Fruit fly (Drosophila melanogaster) whole organism: ENCODE results near the gene aay.

ENCODE experiments used
- CG8478 ChIP-seq: fragments of >200 bp; optimal IDR thresholded peaks from 2 replicates; lab custom pipeline; 2018; ENCODE audit warnings: inconsistent platforms
- Dll ChIP-seq: fragments of >200 bp; optimal IDR thresholded peaks from 2 replicates; lab custom pipeline; 2017
- EcR ChIP-seq, 2 experiments: fragments of >200 bp; optimal IDR thresholded peaks; 2 replicates each; lab custom pipeline; 2017; ENCODE audit warnings: missing biosample characterization in 2 of 2, missing genetic modification characterization in 2 of 2, missing genetic modification reagents in 2 of 2
- pan ChIP-seq: fragments of >200 bp; optimal IDR thresholded peaks from 2 replicates; lab custom pipeline; 2017
- psq ChIP-seq: fragments of >200 bp; optimal IDR thresholded peaks from 2 replicates; lab custom pipeline; 2017
- usp ChIP-seq: fragments of >200 bp; optimal IDR thresholded peaks from 2 replicates; lab custom pipeline; 2017; ENCODE audit warnings: missing biosample characterization, missing genetic modification characterization, mixed read lengths

dm6 chr3L:9462794-9463193 lies 39.7 kb downstream of the aay start:
- TF ChIP-seq CG8478 (lab: Kevin White, UChicago): no peak
- TF ChIP-seq usp: no peak
- TF ChIP-seq EcR (GFP tag; optimal IDR thresholded peaks at IDR 0.05; lab: Kevin White, UChicago): no peak
- TF ChIP-seq psq (lab: Kevin White, UChicago): no peak
- TF ChIP-seq Dll (lab: Kevin White, UChicago): no peak
- TF ChIP-seq pan (lab: Kevin White, UChicago): no peak
